Worm (Caenorhabditis elegans) whole organism, L2 larva: ENCODE data around the gene Y57G11C.5.
A peak's percentile ranks its signal among the peaks of the same experiment; 100 is the strongest.

Source experiments
- C34F6.9 ChIP-seq: fragments of 150-350 bp; optimal IDR thresholded peaks from 2 replicates; lab custom pipeline; 2014; ENCODE audit warnings: missing biosample characterization, missing genetic modification characterization
- F13H6.1 ChIP-seq: sonication (generic microtip); optimal IDR thresholded peaks from 2 replicates; lab custom pipeline; 2016; ENCODE audit warnings: missing genetic modification characterization, missing compliant biosample characterization
- Y55F3AM.14 ChIP-seq: fragments of 200-800 bp; sonication (Bioruptor generic); optimal IDR thresholded peaks from 2 replicates; lab custom pipeline; 2018; ENCODE audit warnings: mild to moderate bottlenecking, missing genetic modification characterization, missing compliant biosample characterization
- ama-1 ChIP-seq: fragments of 150-350 bp; optimal IDR thresholded peaks from 2 replicates; lab custom pipeline; 2018; ENCODE audit warnings: inconsistent platforms
- ceh-16 ChIP-seq: fragments of 150-350 bp; optimal IDR thresholded peaks from 2 replicates; lab custom pipeline; 2014; ENCODE audit warnings: missing biosample characterization, missing genetic modification characterization
- dmd-4 ChIP-seq: sonication (generic microtip); optimal IDR thresholded peaks from 2 replicates; lab custom pipeline; 2017; ENCODE audit warnings: missing biosample characterization, missing genetic modification characterization
- egl-27 ChIP-seq: sonication (generic microtip); optimal IDR thresholded peaks from 3 replicates; lab custom pipeline; 2017; ENCODE audit warnings: missing biosample characterization, missing genetic modification reagents, missing genetic modification characterization
- elt-1 ChIP-seq: fragments of 150-350 bp; optimal IDR thresholded peaks from 2 replicates; lab custom pipeline; 2014; ENCODE audit warnings: missing biosample characterization, missing genetic modification characterization
- elt-3 ChIP-seq: sonication (generic microtip); optimal IDR thresholded peaks from 2 replicates; lab custom pipeline; 2017; ENCODE audit warnings: missing biosample characterization, missing genetic modification characterization
- fos-1 ChIP-seq: fragments of 150-350 bp; optimal IDR thresholded peaks from 2 replicates; lab custom pipeline; 2014; ENCODE audit warnings: missing biosample characterization, missing genetic modification characterization
- lin-11 ChIP-seq: fragments of 150-350 bp; sonication (generic microtip); optimal IDR thresholded peaks from 2 replicates; lab custom pipeline; 2014; ENCODE audit warnings: missing biosample characterization, missing genetic modification characterization, inconsistent platforms, mixed read lengths
- lsy-2 ChIP-seq, 2 experiments: fragments of 150-350 bp in 1 of 2; sonication (generic microtip) in 1 of 2; optimal IDR thresholded peaks; 2 replicates each; lab custom pipeline; 2014 to 2017; ENCODE audit warnings: missing biosample characterization in 2 of 2, missing genetic modification characterization in 2 of 2
- nhr-11 ChIP-seq: fragments of 150-350 bp; optimal IDR thresholded peaks from 2 replicates; lab custom pipeline; 2014; ENCODE audit warnings: missing biosample characterization, missing genetic modification characterization
- nhr-21 ChIP-seq: fragments of 150-350 bp; optimal IDR thresholded peaks from 2 replicates; lab custom pipeline; 2014; ENCODE audit warnings: missing biosample characterization, missing genetic modification characterization
- nhr-23 ChIP-seq: fragments of 150-350 bp; optimal IDR thresholded peaks from 2 replicates; lab custom pipeline; 2014; ENCODE audit warnings: missing biosample characterization, missing genetic modification reagents, missing genetic modification characterization
- nhr-237 ChIP-seq: fragments of 150-350 bp; optimal IDR thresholded peaks from 2 replicates; lab custom pipeline; 2014; ENCODE audit warnings: missing biosample characterization, missing genetic modification characterization
- nhr-25 ChIP-seq: fragments of 150-350 bp; sonication (generic microtip); optimal IDR thresholded peaks from 3 replicates; lab custom pipeline; 2014; ENCODE audit warnings: missing biosample characterization, missing genetic modification characterization
- nhr-77 ChIP-seq: fragments of 150-350 bp; optimal IDR thresholded peaks from 2 replicates; lab custom pipeline; 2014; ENCODE audit warnings: missing biosample characterization, missing genetic modification characterization
- snpc-4 ChIP-seq: fragments of 150-350 bp; optimal IDR thresholded peaks from 2 replicates; lab custom pipeline; 2014; ENCODE audit warnings: missing biosample characterization, missing genetic modification characterization
- unc-55 ChIP-seq: fragments of 150-350 bp; sonication (generic microtip); optimal IDR thresholded peaks from 3 replicates; lab custom pipeline; 2014; ENCODE audit warnings: missing biosample characterization, missing genetic modification reagents, missing genetic modification characterization
- unc-62 ChIP-seq: fragments of 150-350 bp; optimal IDR thresholded peaks from 2 replicates; lab custom pipeline; 2014; ENCODE audit warnings: missing biosample characterization, missing genetic modification reagents, missing genetic modification characterization
- zag-1 ChIP-seq: fragments of 150-350 bp; optimal IDR thresholded peaks from 2 replicates; lab custom pipeline; 2014; ENCODE audit warnings: missing biosample characterization, missing genetic modification characterization
- ztf-4 ChIP-seq: fragments of 150-350 bp; optimal IDR thresholded peaks from 2 replicates; lab custom pipeline; 2014; ENCODE audit warnings: missing biosample characterization, missing genetic modification characterization

The Y57G11C.5 gene

ce11 chrIV:14729272-14729671 is 36.0 kb downstream of the Y57G11C.5 start:
- peak; percentile 36 for TF ChIP-seq nhr-25 (tag; lab: Kevin White, UChicago)
- TF ChIP-seq ztf-4 (tag; lab: Kevin White, UChicago) = no peak
- TF ChIP-seq ama-1 (lab: Kevin White, UChicago) = no peak
- TF ChIP-seq elt-1 (tag; lab: Kevin White, UChicago) = no peak
- no peak for TF ChIP-seq nhr-237 (tag; lab: Kevin White, UChicago)
- no peak for TF ChIP-seq ceh-16 (tag; lab: Kevin White, UChicago)
- TF ChIP-seq lsy-2 (tag; optimal IDR thresholded peaks at IDR 0.05; lab: Kevin White, UChicago) = no peak

- no peak for TF ChIP-seq nhr-21 (tag; lab: Kevin White, UChicago)
- no peak for TF ChIP-seq Y55F3AM.14 (GFP tag; lab: Kevin White, UChicago)
- TF ChIP-seq F13H6.1 = no peak
- no peak for TF ChIP-seq dmd-4 (tag; lab: Kevin White, UChicago)
- no peak for TF ChIP-seq nhr-11 (tag; lab: Kevin White, UChicago)
- TF ChIP-seq zag-1 (tag; lab: Kevin White, UChicago) = no peak
- no peak for TF ChIP-seq elt-1 (tag; lab: Kevin White, UChicago)
- TF ChIP-seq ama-1 (lab: Kevin White, UChicago) = no peak
- TF ChIP-seq snpc-4 = no peak
- no peak for TF ChIP-seq unc-55 (GFP tag; lab: Kevin White, UChicago)
- TF ChIP-seq nhr-23 (tag; lab: Kevin White, UChicago) = no peak
- TF ChIP-seq elt-3 (tag; lab: Kevin White, UChicago) = no peak
- no peak for TF ChIP-seq egl-27 (tag; lab: Kevin White, UChicago)
- no peak for TF ChIP-seq nhr-25 (tag; lab: Kevin White, UChicago)
These were observed 37.0 kb downstream of the Y57G11C.5 start, which contains the start of gene Y57G11C.42 for ce11 chrIV:14728225-14728624. Y57G11C.42 (plus strand) TSS chrIV:14728525.

- TF ChIP-seq nhr-21 (tag; lab: Kevin White, UChicago) = no peak
- TF ChIP-seq fos-1 (tag; lab: Kevin White, UChicago) = no peak
- TF ChIP-seq unc-62 = no peak
- no peak for TF ChIP-seq C34F6.9
- TF ChIP-seq F13H6.1 = no peak
- no peak for TF ChIP-seq nhr-77 (tag; lab: Kevin White, UChicago)
- no peak for TF ChIP-seq lin-11
- TF ChIP-seq egl-27 (tag; lab: Kevin White, UChicago) = no peak
These were observed 49.7 kb downstream of the Y57G11C.5 start, which contains the start of gene lgc-8 for ce11 chrIV:14715500-14715899. lgc-8 (plus strand) TSS chrIV:14715800.
